Fruit fly (Drosophila melanogaster) whole organism, prepupa: Measurements from ENCODE around the gene Tlk.

Experiments used
- Blimp-1 ChIP-seq: fragments of 200-800 bp; sonication (Bioruptor generic); optimal IDR thresholded peaks from 3 replicates; lab custom pipeline; 2017; ENCODE audit warnings: missing biosample characterization, missing genetic modification characterization, mild to moderate bottlenecking, moderate library complexity, missing genetic modification reagents
- CG10631 ChIP-seq: fragments of 200-800 bp; sonication (Bioruptor generic); optimal IDR thresholded peaks from 2 replicates; lab custom pipeline; 2016; ENCODE audit warnings: missing biosample characterization, missing genetic modification characterization
- CG10669 ChIP-seq: fragments of 200-800 bp; sonication (Bioruptor generic); optimal IDR thresholded peaks from 3 replicates; lab custom pipeline; 2018; ENCODE audit warnings: missing biosample characterization, mild to moderate bottlenecking, missing genetic modification characterization, moderate library complexity
- CG11294 ChIP-seq: fragments of 200-800 bp; sonication (Bioruptor generic); IDR thresholded peaks from 2 replicates; pipeline ENCODE4 v1.3.6; 2022; ENCODE audit warnings: missing biosample characterization, missing genetic modification characterization
- CG11902 ChIP-seq: fragments of 200-800 bp; sonication (Bioruptor generic); optimal IDR thresholded peaks from 3 replicates; lab custom pipeline; 2016; ENCODE audit warnings: missing biosample characterization, missing genetic modification characterization
- CG15336 ChIP-seq: fragments of 200-800 bp; sonication (Bioruptor generic); IDR thresholded peaks from 2 replicates; pipeline ENCODE4 v1.3.6; 2022; ENCODE audit warnings: missing biosample characterization, missing genetic modification characterization
- CG16779 ChIP-seq: fragments of 200-800 bp; sonication (Bioruptor generic); optimal IDR thresholded peaks from 3 replicates; lab custom pipeline; 2017; ENCODE audit warnings: missing biosample characterization, mild to moderate bottlenecking, missing genetic modification characterization
- CG3032 ChIP-seq: fragments of 200-800 bp; optimal IDR thresholded peaks from 2 replicates; lab custom pipeline; 2019; ENCODE audit warnings: missing biosample characterization, mild to moderate bottlenecking, missing genetic modification characterization, moderate library complexity
- CG32006 ChIP-seq: fragments of 200-800 bp; sonication (Bioruptor generic); optimal IDR thresholded peaks from 3 replicates; lab custom pipeline; 2017; ENCODE audit warnings: missing biosample characterization, mild to moderate bottlenecking, missing genetic modification characterization
- CG34406 ChIP-seq: fragments of 200-800 bp; sonication (Bioruptor generic); optimal IDR thresholded peaks from 3 replicates; lab custom pipeline; 2016; ENCODE audit warnings: missing biosample characterization, missing genetic modification characterization
- CG3919 ChIP-seq: fragments of 200-800 bp; sonication (Bioruptor generic); optimal IDR thresholded peaks from 3 replicates; lab custom pipeline; 2016; ENCODE audit warnings: missing biosample characterization, missing genetic modification characterization
- CG6163 ChIP-seq: fragments of 200-800 bp; sonication (Bioruptor generic); IDR thresholded peaks from 3 replicates; pipeline ENCODE4 v1.3.6; 2022; ENCODE audit warnings: missing biosample characterization, missing genetic modification characterization
- CG6276 ChIP-seq: fragments of 200-800 bp; sonication (Bioruptor generic); optimal IDR thresholded peaks from 2 replicates; lab custom pipeline; 2017; ENCODE audit warnings: missing biosample characterization, mild to moderate bottlenecking, missing genetic modification characterization
- CG6792 ChIP-seq: fragments of 200-800 bp; sonication (Bioruptor generic); optimal IDR thresholded peaks from 3 replicates; lab custom pipeline; 2016; ENCODE audit warnings: missing biosample characterization, missing genetic modification characterization
- CG6808 ChIP-seq: fragments of 200-800 bp; sonication (Bioruptor generic); optimal IDR thresholded peaks from 3 replicates; lab custom pipeline; 2017; ENCODE audit warnings: missing biosample characterization, missing genetic modification characterization, mild to moderate bottlenecking, moderate library complexity, missing genetic modification reagents
- CG6854 ChIP-seq: fragments of 200-800 bp; sonication (Bioruptor generic); optimal IDR thresholded peaks from 2 replicates; lab custom pipeline; 2017; ENCODE audit warnings: missing biosample characterization, mild to moderate bottlenecking, missing genetic modification characterization
- CG8119 ChIP-seq: fragments of 200-800 bp; sonication (Bioruptor generic); IDR thresholded peaks from 3 replicates; pipeline ENCODE4 v1.3.6; 2022; ENCODE audit warnings: missing biosample characterization, missing genetic modification characterization
- CG8319 ChIP-seq: fragments of 200-800 bp; sonication (Bioruptor generic); optimal IDR thresholded peaks from 3 replicates; lab custom pipeline; 2016; ENCODE audit warnings: missing biosample characterization, missing genetic modification characterization
- CG8632 ChIP-seq: fragments of 200-800 bp; sonication (Bioruptor generic); optimal IDR thresholded peaks from 3 replicates; lab custom pipeline; 2016; ENCODE audit warnings: missing biosample characterization, missing genetic modification characterization
- CG9139 ChIP-seq: fragments of 200-800 bp; sonication (Bioruptor generic); optimal IDR thresholded peaks from 3 replicates; lab custom pipeline; 2017; ENCODE audit warnings: missing biosample characterization, mild to moderate bottlenecking, missing genetic modification characterization
- Eip78C ChIP-seq: fragments of 200-800 bp; sonication (Bioruptor generic); peaks from one replicate; lab custom pipeline; 2016; ENCODE audit warnings: missing biosample characterization, missing genetic modification characterization
- Eip93F ChIP-seq: fragments of 200-800 bp; sonication (Bioruptor generic); optimal IDR thresholded peaks from 2 replicates; lab custom pipeline; 2016; ENCODE audit warnings: missing biosample characterization, mild to moderate bottlenecking, missing genetic modification characterization
- Ets96B ChIP-seq: fragments of 200-800 bp; optimal IDR thresholded peaks from 2 replicates; lab custom pipeline; 2019; ENCODE audit warnings: missing biosample characterization, mild to moderate bottlenecking, missing genetic modification characterization, moderate library complexity
- Gug ChIP-seq: fragments of 200-800 bp; sonication (Bioruptor generic); IDR thresholded peaks from 2 replicates; pipeline ENCODE4 v1.3.6; 2022; ENCODE audit warnings: missing biosample characterization, missing genetic modification characterization
- Hr38 ChIP-seq: sonication (Bioruptor generic); optimal IDR thresholded peaks from 2 replicates; lab custom pipeline; 2016; ENCODE audit warnings: missing biosample characterization, missing genetic modification characterization
- Hr4 ChIP-seq: fragments of 200-800 bp; sonication (Bioruptor generic); optimal IDR thresholded peaks from 3 replicates; lab custom pipeline; 2016; ENCODE audit warnings: missing biosample characterization, missing genetic modification characterization
- Lpt ChIP-seq: fragments of 200-800 bp; sonication (Bioruptor generic); optimal IDR thresholded peaks from 3 replicates; lab custom pipeline; 2016; ENCODE audit warnings: missing biosample characterization, missing genetic modification characterization
- Met ChIP-seq: fragments of 200-800 bp; sonication (Bioruptor generic); optimal IDR thresholded peaks from 3 replicates; lab custom pipeline; 2016; ENCODE audit warnings: missing biosample characterization, missing genetic modification characterization
- OdsH ChIP-seq: fragments of 200-800 bp; sonication (Bioruptor generic); optimal IDR thresholded peaks from 3 replicates; lab custom pipeline; 2016; ENCODE audit warnings: missing biosample characterization, missing genetic modification characterization
- Sox102F ChIP-seq: fragments of 200-800 bp; sonication (Bioruptor generic); optimal IDR thresholded peaks from 2 replicates; lab custom pipeline; 2016; ENCODE audit warnings: missing biosample characterization, mild to moderate bottlenecking, missing genetic modification characterization
- achi ChIP-seq: fragments of 200-800 bp; sonication (Bioruptor generic); optimal IDR thresholded peaks from 3 replicates; lab custom pipeline; 2016; ENCODE audit warnings: missing biosample characterization, missing genetic modification characterization
- dac ChIP-seq: fragments of 200-800 bp; sonication (Bioruptor generic); optimal IDR thresholded peaks from 2 replicates; lab custom pipeline; 2017; ENCODE audit warnings: missing biosample characterization, mild to moderate bottlenecking, missing genetic modification characterization
- eg ChIP-seq: fragments of 200-800 bp; sonication (Bioruptor generic); IDR thresholded peaks from 3 replicates; pipeline ENCODE4 v1.3.6; 2022; ENCODE audit warnings: missing biosample characterization, missing genetic modification characterization
- fd59A ChIP-seq: fragments of 200-800 bp; sonication (Bioruptor generic); optimal IDR thresholded peaks from 2 replicates; lab custom pipeline; 2017; ENCODE audit warnings: missing biosample characterization, mild to moderate bottlenecking, missing genetic modification characterization, missing genetic modification reagents
- fkh ChIP-seq: fragments of 200-800 bp; sonication (Bioruptor generic); optimal IDR thresholded peaks from 3 replicates; lab custom pipeline; 2017; ENCODE audit warnings: missing biosample characterization, mild to moderate bottlenecking, missing genetic modification characterization, moderate library complexity
- lz ChIP-seq: fragments of 200-800 bp; sonication (Bioruptor generic); optimal IDR thresholded peaks from 3 replicates; lab custom pipeline; 2016; ENCODE audit warnings: missing biosample characterization, missing genetic modification characterization
- pdm3 ChIP-seq: fragments of 200-800 bp; sonication (Bioruptor generic); optimal IDR thresholded peaks from 3 replicates; lab custom pipeline; 2016; ENCODE audit warnings: missing biosample characterization, missing genetic modification characterization
- spab ChIP-seq: fragments of 200-800 bp; sonication (Bioruptor generic); optimal IDR thresholded peaks from 2 replicates; lab custom pipeline; 2017; ENCODE audit warnings: missing biosample characterization, mild to moderate bottlenecking, missing genetic modification characterization, missing genetic modification reagents
- svp ChIP-seq: fragments of 200-800 bp; sonication (Bioruptor generic); peaks from one replicate; lab custom pipeline; 2016; ENCODE audit warnings: missing biosample characterization, missing genetic modification characterization
- topi ChIP-seq: fragments of 200-800 bp; sonication (Bioruptor generic); optimal IDR thresholded peaks from 3 replicates; lab custom pipeline; 2016; ENCODE audit warnings: missing biosample characterization, missing genetic modification characterization
- vri ChIP-seq: fragments of 200-800 bp; sonication (Bioruptor generic); optimal IDR thresholded peaks from 3 replicates; lab custom pipeline; 2016; ENCODE audit warnings: missing biosample characterization, mild to moderate bottlenecking, missing genetic modification characterization

Tlk gene

DNA sequence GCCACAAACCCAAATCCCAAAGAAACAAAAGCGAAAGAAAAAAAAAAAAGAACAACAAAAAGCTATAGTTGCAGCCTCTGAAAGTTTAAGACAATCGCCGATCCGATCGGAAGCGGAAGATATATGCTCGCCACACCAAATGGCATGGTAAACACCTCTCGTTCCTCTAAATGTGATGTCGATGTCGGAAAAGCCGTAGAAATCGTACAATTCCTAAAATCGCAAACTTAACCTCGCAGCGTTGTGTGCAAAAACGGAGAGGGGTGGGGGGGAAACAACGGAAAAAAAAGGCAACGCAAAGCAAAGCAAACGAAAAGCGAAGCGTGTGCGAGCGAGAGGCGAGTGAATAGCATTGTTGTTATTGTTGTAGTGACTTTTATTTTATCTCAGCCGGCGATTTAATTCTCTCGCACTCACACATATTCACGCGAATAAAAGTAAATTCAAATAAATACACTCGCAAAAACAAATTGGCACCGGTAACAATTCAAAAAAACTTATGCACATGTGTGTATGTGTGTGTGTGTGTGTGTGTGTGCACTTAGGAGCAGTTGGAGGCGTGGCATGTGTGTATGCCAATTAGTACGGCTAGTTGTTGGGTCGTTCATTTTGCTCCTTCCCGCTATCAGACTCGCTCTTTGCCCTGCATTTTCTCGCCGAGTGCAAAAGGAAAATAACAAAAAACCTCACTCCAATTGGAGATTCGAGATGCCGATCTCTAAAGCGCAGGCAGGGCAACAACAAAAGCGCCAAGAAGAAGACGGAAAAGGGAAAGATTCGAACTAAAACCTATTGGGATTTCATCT, 572 bp downstream of the Tlk start (continued):
- TF ChIP-seq OdsH (GFP tag; lab: Kevin White, UChicago) = peak; percentile 52
- peak; percentile 65; the same call in 2 of the 3 replicates for TF ChIP-seq CG8119 (GFP tag; lab: Robert Waterston, UW)
- TF ChIP-seq Hr38 (GFP tag; lab: Kevin White, UChicago) = no peak
- TF ChIP-seq topi = peak; percentile 30
- TF ChIP-seq lz (GFP tag; lab: Kevin White, UChicago) = peak; percentile 25
- TF ChIP-seq CG10631 = peak; percentile 25
- peak; percentile 69 for TF ChIP-seq CG9139 (GFP tag; lab: Kevin White, UChicago)
- peak; percentile 6 for TF ChIP-seq Ets96B
- peak; percentile 70 for TF ChIP-seq eg (GFP tag; lab: Robert Waterston, UW)
- TF ChIP-seq CG11902 (GFP tag; lab: Kevin White, UChicago) = no peak
- TF ChIP-seq CG6276 (GFP tag; lab: Kevin White, UChicago) = peak; percentile 68
- peak; percentile 27 for TF ChIP-seq CG3919
- TF ChIP-seq Blimp-1 = peak; percentile 7
- TF ChIP-seq CG6854 (GFP tag; lab: Kevin White, UChicago) = no peak
- TF ChIP-seq vri (GFP tag; lab: Kevin White, UChicago) = no peak
- TF ChIP-seq CG15336 (GFP tag; lab: Robert Waterston, UW) = peak; percentile 42; the same call in 1 of the 2 replicates
- TF ChIP-seq CG8319 = no peak
- peak; percentile 50 for TF ChIP-seq spab (GFP tag; lab: Kevin White, UChicago)
- no peak for TF ChIP-seq CG11294 (GFP tag; lab: Robert Waterston, UW)
- TF ChIP-seq CG34406 (GFP tag; lab: Kevin White, UChicago) = peak; percentile 42
- peak; percentile 29 for TF ChIP-seq fd59A (GFP tag; lab: Kevin White, UChicago)
- TF ChIP-seq fkh (GFP tag; lab: Kevin White, UChicago) = no peak
- peak; percentile 48 for TF ChIP-seq Lpt (GFP tag; lab: Kevin White, UChicago)
- peak; percentile 30 for TF ChIP-seq CG10669 (GFP tag; lab: Kevin White, UChicago)
- peak; percentile 86 for TF ChIP-seq CG6808 (GFP tag; lab: Kevin White, UChicago)
- peak; percentile 43 for TF ChIP-seq dac (GFP tag; lab: Kevin White, UChicago)
- TF ChIP-seq Hr4 = no peak
- peak; percentile 73 for TF ChIP-seq svp
- TF ChIP-seq CG8632 = no peak
- peak; percentile 32 for TF ChIP-seq CG16779 (tag; lab: Kevin White, UChicago)
- TF ChIP-seq Met (GFP tag; lab: Kevin White, UChicago) = peak; percentile 40
- TF ChIP-seq Eip93F (GFP tag; lab: Kevin White, UChicago) = no peak
- no peak for TF ChIP-seq Sox102F (GFP tag; lab: Kevin White, UChicago)

DNA sequence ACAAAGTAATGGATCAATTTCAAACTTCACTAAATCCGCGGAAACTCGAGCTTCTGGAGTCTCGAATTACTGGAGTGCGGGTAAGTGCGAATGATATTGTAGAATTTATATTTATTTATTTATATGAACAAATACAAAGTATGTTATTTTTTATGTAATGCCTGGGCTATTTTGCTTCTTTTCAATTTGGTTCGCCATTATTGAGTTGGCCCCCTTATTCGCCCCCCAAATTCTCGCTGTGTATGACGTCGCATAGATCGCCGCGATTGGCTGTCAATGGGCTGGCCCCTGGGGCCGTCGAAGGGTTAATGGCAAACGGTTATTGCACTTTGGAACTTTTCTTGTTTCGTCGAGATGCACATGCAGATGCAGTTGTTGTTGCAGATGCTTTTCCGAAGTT, 1.8 kb downstream of the Tlk start:
- TF ChIP-seq OdsH (GFP tag; lab: Kevin White, UChicago) (peak; percentile 13), achi (peak; percentile 18), Gug (peak; percentile 30; the same call in 1 of the 2 replicates), CG16779 (tag; lab: Kevin White, UChicago) (no peak), svp (no peak), Hr4 (peak; percentile 9), CG6163 (GFP tag; lab: Robert Waterston, UW) (peak; percentile 67), Eip78C (peak; percentile 61), CG6792 (no peak), spab (GFP tag; lab: Kevin White, UChicago) (peak; percentile 23), eg (GFP tag; lab: Robert Waterston, UW) (peak; percentile 76), CG3919 (no peak), Blimp-1 (no peak), CG32006 (GFP tag; lab: Kevin White, UChicago) (peak; percentile 55), pdm3 (GFP tag; lab: Kevin White, UChicago) (peak; percentile 13), CG15336 (GFP tag; lab: Robert Waterston, UW) (peak; percentile 34; the same call in 1 of the 2 replicates), CG3032 (tag; lab: Kevin White, UChicago) (no peak), fd59A (GFP tag; lab: Kevin White, UChicago) (peak; percentile 28)
